Worm (Caenorhabditis elegans): ENCODE results near the gene Y70C5B.2.
"Not testable (repeated sequence)": the region's sequence is repeated elsewhere in the genome, so short reads cannot be mapped to it uniquely, and the experiment has no call there.

The Y70C5B.2 gene

ce11 chrV:16672198-16672597 lies 11.5 kb upstream of the Y70C5B.2 start, which contains the start of gene F14F8.8:
F14F8.8 (minus strand) TSS chrV:16672298.
- TF ChIP-seq flt-1 (GFP tag; IDR thresholded peaks at IDR 0.05) (no peak), ama-1 (optimal IDR thresholded peaks at IDR 0.05) (no peak)

ce11 chrV:16671190-16671589 lies 10.5 kb upstream of the Y70C5B.2 start, which contains the start of gene str-61:
str-61 (minus strand) TSS chrV:16671290.
- TF ChIP-seq tbx-37 (GFP tag; conservative IDR thresholded peaks at IDR 0.05) (no peak), flt-1 (GFP tag; IDR thresholded peaks at IDR 0.05) (no peak), B0310.2 (tag; optimal IDR thresholded peaks at IDR 0.05) (no peak), hnd-1 (tag; optimal IDR thresholded peaks at IDR 0.05) (no peak)

DNA sequence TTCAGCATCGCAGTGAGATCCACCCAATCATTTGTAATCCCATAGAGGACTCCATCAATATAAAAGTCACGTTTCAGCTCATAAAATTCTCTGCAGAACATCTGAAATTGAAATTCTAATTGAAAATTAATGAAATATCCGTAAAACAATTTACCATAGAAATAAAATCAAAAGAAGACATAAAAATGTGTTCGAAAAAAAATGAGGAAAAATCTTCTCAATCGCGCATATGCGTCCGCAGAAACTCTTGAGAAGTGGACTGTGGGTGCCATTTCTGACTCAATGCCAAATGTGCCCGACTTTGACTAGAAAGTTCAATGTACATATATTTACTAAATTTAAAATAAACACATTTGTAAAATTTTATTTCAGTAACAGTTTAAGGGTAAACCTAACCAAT lies 7.8 kb upstream of the Y70C5B.2 start, which contains the start of gene F14F8.9:
Gene F14F8.9, minus strand, starts transcription at position 101 of the 400 bp plus-strand sequence.
- TF ChIP-seq hmg-4 (GFP tag; optimal IDR thresholded peaks at IDR 0.05) (no peak), scrt-1 (GFP tag; IDR thresholded peaks at IDR 0.05) (no peak)

DNA sequence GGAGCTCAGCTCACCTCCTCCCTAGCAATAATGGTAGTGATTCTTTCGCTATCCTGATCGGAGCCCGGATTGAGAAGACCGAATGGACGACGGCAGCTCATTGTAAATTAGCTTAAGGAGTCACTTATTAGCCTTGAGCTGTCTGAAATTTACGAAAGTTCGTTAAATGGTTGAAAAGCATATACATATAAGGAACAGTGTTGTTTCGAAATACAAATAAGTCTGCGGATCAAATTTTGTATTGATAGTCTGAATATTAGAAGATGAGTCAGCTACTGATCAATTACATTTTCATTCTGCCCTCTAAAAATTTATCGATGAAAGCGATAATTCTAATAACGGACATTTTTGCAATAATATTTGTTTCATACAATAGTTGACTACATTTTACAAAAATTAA lies 5.9 kb upstream of the Y70C5B.2 start, which contains the start of gene F14F8.14:
Gene F14F8.14, minus strand, starts transcription at position 101 of the 400 bp plus-strand sequence.
- TF ChIP-seq hmbx-1 (tag; optimal IDR thresholded peaks at IDR 0.05) = no peak
- TF ChIP-seq tbx-11 (GFP tag; IDR thresholded peaks at IDR 0.05) = no peak
- TF ChIP-seq ama-1 (optimal IDR thresholded peaks at IDR 0.05) = no peak
- TF ChIP-seq ceh-13 (GFP tag; optimal IDR thresholded peaks at IDR 0.05) = no peak
- no peak for TF ChIP-seq scrt-1 (GFP tag; IDR thresholded peaks at IDR 0.05)
- no peak for TF ChIP-seq aly-1 (tag; optimal IDR thresholded peaks at IDR 0.05)
- TF ChIP-seq sea-1 (GFP tag; conservative IDR thresholded peaks at IDR 0.05) = no peak

ce11 chrV:16654242-16654641 lies 6.5 kb downstream of the Y70C5B.2 start, which contains the start of gene W06G6.15:
W06G6.15 (plus strand) TSS chrV:16654542.
- not testable (repeated sequence) for TF ChIP-seq aly-1 (tag; optimal IDR thresholded peaks at IDR 0.05); scrt-1 (GFP tag; IDR thresholded peaks at IDR 0.05); tra-4 (tag; optimal IDR thresholded peaks at IDR 0.05)

DNA sequence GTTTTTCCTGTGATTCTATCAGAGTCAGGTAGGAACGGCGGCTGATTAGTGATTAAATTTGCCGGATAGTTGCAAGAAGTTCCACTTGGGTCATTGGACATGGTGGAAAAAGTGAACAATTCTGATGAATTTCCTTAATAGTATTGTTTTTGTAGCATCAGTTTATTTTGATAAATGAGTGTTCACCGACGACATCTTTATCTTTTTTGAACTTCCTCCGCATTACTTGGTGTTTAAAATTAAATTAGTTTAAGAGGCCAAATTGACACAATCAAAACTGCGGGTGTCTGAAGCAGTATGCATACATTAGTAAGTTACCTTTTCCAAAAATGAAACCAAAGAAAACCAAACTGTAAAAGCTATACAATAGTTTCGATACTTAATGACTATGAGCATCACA lies 11.5 kb downstream of the Y70C5B.2 start, which contains the start of gene W06G6.11:
Gene W06G6.11, minus strand, starts transcription at position 101 of the 400 bp plus-strand sequence.
- TF ChIP-seq flt-1 (GFP tag; IDR thresholded peaks at IDR 0.05); B0310.2 (tag; optimal IDR thresholded peaks at IDR 0.05); ama-1 (optimal IDR thresholded peaks at IDR 0.05): not testable (repeated sequence)

- no peak for TF ChIP-seq aly-1 (tag; optimal IDR thresholded peaks at IDR 0.05)
- TF ChIP-seq hnd-1 (tag; optimal IDR thresholded peaks at IDR 0.05) = no peak
- TF ChIP-seq hmg-4 (GFP tag; optimal IDR thresholded peaks at IDR 0.05) = no peak
- TF ChIP-seq tbx-11 (GFP tag; IDR thresholded peaks at IDR 0.05) = no peak
- no peak for TF ChIP-seq ceh-13 (GFP tag; optimal IDR thresholded peaks at IDR 0.05)
- no peak for TF ChIP-seq hmbx-1 (tag; optimal IDR thresholded peaks at IDR 0.05)
Observed at ce11 chrV:16648317-16649018, 12.2 kb downstream of the Y70C5B.2 start, which contains the start of gene W06G6.20. W06G6.20 (minus strand) TSS chrV:16648367.

ce11 chrV:16647093-16647492 lies 13.6 kb downstream of the Y70C5B.2 start, which contains the start of gene W06G6.10:
W06G6.10 (minus strand) TSS chrV:16647193.
- TF ChIP-seq hnd-1 (tag; optimal IDR thresholded peaks at IDR 0.05) (no peak), ceh-13 (GFP tag; optimal IDR thresholded peaks at IDR 0.05) (no peak), aly-1 (tag; optimal IDR thresholded peaks at IDR 0.05) (no peak), ceh-36 (tag; optimal IDR thresholded peaks at IDR 0.05) (no peak), hmbx-1 (tag; optimal IDR thresholded peaks at IDR 0.05) (no peak), F13C5.2 (tag; optimal IDR thresholded peaks at IDR 0.05) (no peak), ama-1 (optimal IDR thresholded peaks at IDR 0.05) (no peak)

DNA sequence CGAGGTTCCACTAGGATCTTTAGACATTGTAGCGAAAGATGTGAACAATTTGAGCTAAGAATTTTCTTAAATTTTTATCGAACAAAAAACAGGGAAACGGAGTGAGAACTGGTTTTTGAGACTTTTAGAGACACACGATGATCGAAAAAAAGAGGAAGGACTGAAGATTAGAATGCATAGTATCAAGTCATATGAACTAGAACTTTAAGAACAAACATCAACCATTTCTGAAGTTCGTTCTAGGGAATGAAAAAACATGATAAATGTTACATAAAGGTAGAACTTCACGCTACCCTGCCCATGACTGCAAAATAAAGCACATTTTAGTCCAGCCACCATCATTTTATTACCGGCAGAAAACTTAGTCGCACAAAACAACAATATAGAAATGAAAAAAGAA lies 14.3 kb downstream of the Y70C5B.2 start, which contains the start of gene W06G6.9:
Gene W06G6.9, minus strand, starts transcription at position 101 of the 400 bp plus-strand sequence.
- no peak for TF ChIP-seq B0310.2 (tag; optimal IDR thresholded peaks at IDR 0.05)
- TF ChIP-seq sea-1 (GFP tag; conservative IDR thresholded peaks at IDR 0.05) = no peak
- TF ChIP-seq tra-4 (tag; optimal IDR thresholded peaks at IDR 0.05) = no peak
- TF ChIP-seq ama-1 (optimal IDR thresholded peaks at IDR 0.05) = no peak
- no peak for TF ChIP-seq hmg-4 (GFP tag; optimal IDR thresholded peaks at IDR 0.05)
- TF ChIP-seq flt-1 (GFP tag; IDR thresholded peaks at IDR 0.05) = no peak
- TF ChIP-seq aly-1 (tag; optimal IDR thresholded peaks at IDR 0.05) = no peak
- no peak for TF ChIP-seq ceh-36 (tag; optimal IDR thresholded peaks at IDR 0.05)
- no peak for TF ChIP-seq hmbx-1 (tag; optimal IDR thresholded peaks at IDR 0.05)
- TF ChIP-seq hnd-1 (tag; optimal IDR thresholded peaks at IDR 0.05) = no peak
- no peak for TF ChIP-seq pes-1 (GFP tag; IDR thresholded peaks at IDR 0.05)
- TF ChIP-seq scrt-1 (GFP tag; IDR thresholded peaks at IDR 0.05) = no peak
- TF ChIP-seq ets-7 (tag; optimal IDR thresholded peaks at IDR 0.05) = no peak
- TF ChIP-seq tbx-37 (GFP tag; conservative IDR thresholded peaks at IDR 0.05) = no peak
- TF ChIP-seq ceh-13 (GFP tag; optimal IDR thresholded peaks at IDR 0.05) = no peak
- no peak for TF ChIP-seq F13C5.2 (tag; optimal IDR thresholded peaks at IDR 0.05)
- no peak for TF ChIP-seq tbx-11 (GFP tag; IDR thresholded peaks at IDR 0.05)

Data from whole organism, early embryonic.